Worm (Caenorhabditis elegans) whole organism, young adult: ENCODE results near the gene immp-1.

Experiments
- B0019.2 ChIP-seq: fragments of 200-800 bp; sonication (Bioruptor generic); conservative IDR thresholded peaks from 2 replicates; pipeline ENCODE4 v1.3.6; 2022; ENCODE audit warnings: missing genetic modification reagents, missing genetic modification characterization, missing compliant biosample characterization
- B0336.3 ChIP-seq: fragments of 200-800 bp; sonication (Bioruptor generic); IDR thresholded peaks from 2 replicates; pipeline ENCODE4 v1.3.6; 2022; ENCODE audit warnings: missing genetic modification characterization, missing compliant biosample characterization
- C06A6.2 ChIP-seq: fragments of 200-800 bp; sonication (Bioruptor generic); conservative IDR thresholded peaks from 2 replicates; pipeline ENCODE4 v1.3.6; 2022; ENCODE audit warnings: missing genetic modification characterization, missing compliant biosample characterization
- C17E4.6 ChIP-seq: fragments of 200-800 bp; sonication (Bioruptor generic); IDR thresholded peaks from 2 replicates; pipeline ENCODE4 v1.3.6; 2022; ENCODE audit warnings: missing genetic modification reagents, missing genetic modification characterization, missing compliant biosample characterization
- D2030.7 ChIP-seq: fragments of 200-800 bp; sonication (Bioruptor generic); IDR thresholded peaks from 2 replicates; pipeline ENCODE4 v1.3.6; 2022; ENCODE audit warnings: missing genetic modification reagents, missing genetic modification characterization, missing compliant biosample characterization
- F23B12.7 ChIP-seq: sonication (generic microtip); optimal IDR thresholded peaks from 2 replicates; lab custom pipeline; 2017; ENCODE audit warnings: missing genetic modification characterization, mild to moderate bottlenecking, missing compliant biosample characterization, antibody characterized with exemption, moderate library complexity; ENCODE audit not compliant: insufficient read depth
- T07F8.4 ChIP-seq: sonication (generic microtip); optimal IDR thresholded peaks from 2 replicates; lab custom pipeline; 2016; ENCODE audit warnings: mild to moderate bottlenecking, missing genetic modification characterization, moderate library complexity, missing compliant biosample characterization
- Y53G8AR.9 ChIP-seq: fragments of 200-800 bp; sonication (Bioruptor generic); conservative IDR thresholded peaks from 2 replicates; pipeline ENCODE4 v1.3.6; 2022; ENCODE audit warnings: missing genetic modification reagents, missing genetic modification characterization, missing compliant biosample characterization
- Y95B8A.8 ChIP-seq: fragments of 200-800 bp; sonication (Bioruptor generic); IDR thresholded peaks from 2 replicates; pipeline ENCODE4 v1.3.6; 2022; ENCODE audit warnings: missing genetic modification reagents, missing genetic modification characterization, missing compliant biosample characterization
- ZK185.1 ChIP-seq: sonication (generic microtip); optimal IDR thresholded peaks from 2 replicates; lab custom pipeline; 2016; ENCODE audit warnings: mild to moderate bottlenecking, missing genetic modification characterization, missing compliant biosample characterization; ENCODE audit not compliant: poor library complexity, severe bottlenecking
- akir-1 ChIP-seq: fragments of 200-800 bp; sonication (Bioruptor generic); optimal IDR thresholded peaks from 2 replicates; lab custom pipeline; 2018; ENCODE audit warnings: mild to moderate bottlenecking, missing genetic modification characterization, moderate library complexity, missing compliant biosample characterization
- ama-1 ChIP-seq, 3 experiments: fragments of 150-350 bp in 1 of 3; sonication (generic microtip) in 2 of 3; optimal IDR thresholded peaks; 2 replicates each; lab custom pipeline; 2014 to 2018; ENCODE audit warnings: missing biosample characterization in 2 of 3, missing genetic modification characterization in 2 of 3, missing genetic modification reagents in 2 of 3
- aptf-3 ChIP-seq: fragments of 200-800 bp; sonication (Bioruptor generic); IDR thresholded peaks from 2 replicates; pipeline ENCODE4 v1.3.6; 2022; ENCODE audit warnings: missing genetic modification characterization, missing compliant biosample characterization
- attf-5 ChIP-seq: fragments of 200-800 bp; sonication (Bioruptor generic); optimal IDR thresholded peaks from 2 replicates; lab custom pipeline; 2018; ENCODE audit warnings: mild to moderate bottlenecking, missing genetic modification characterization, missing compliant biosample characterization
- attf-6 ChIP-seq: fragments of 200-800 bp; sonication (Bioruptor generic); IDR thresholded peaks from 2 replicates; pipeline ENCODE4 v1.3.6; 2022; ENCODE audit warnings: missing genetic modification reagents, missing genetic modification characterization, missing compliant biosample characterization
- ccch-3 ChIP-seq: fragments of 200-800 bp; sonication (Bioruptor generic); optimal IDR thresholded peaks from 2 replicates; lab custom pipeline; 2018; ENCODE audit warnings: mild to moderate bottlenecking, missing genetic modification characterization, missing compliant biosample characterization
- ceh-40 ChIP-seq: fragments of 200-800 bp; sonication (Bioruptor generic); IDR thresholded peaks from 2 replicates; pipeline ENCODE4 v1.3.6; 2022; ENCODE audit warnings: missing genetic modification characterization, missing compliant biosample characterization
- ceh-79 ChIP-seq: sonication (generic microtip); optimal IDR thresholded peaks from 2 replicates; lab custom pipeline; 2017; ENCODE audit warnings: mild to moderate bottlenecking, missing genetic modification characterization, missing compliant biosample characterization
- die-1 ChIP-seq: sonication (generic microtip); optimal IDR thresholded peaks from 2 replicates; lab custom pipeline; 2016; ENCODE audit warnings: missing genotype, mild to moderate bottlenecking, missing genetic modification characterization, missing compliant biosample characterization
- dox-1 ChIP-seq: fragments of 200-800 bp; sonication (Bioruptor generic); IDR thresholded peaks from 2 replicates; pipeline ENCODE4 v1.3.6; 2022; ENCODE audit warnings: missing genetic modification reagents, missing genetic modification characterization, missing compliant biosample characterization
- dpl-1 ChIP-seq: fragments of 150-350 bp; optimal IDR thresholded peaks from 2 replicates; lab custom pipeline; 2014; ENCODE audit warnings: missing biosample characterization, missing genetic modification reagents, missing genetic modification characterization
- egl-18 ChIP-seq: fragments of 200-800 bp; sonication (Bioruptor generic); IDR thresholded peaks from 2 replicates; pipeline ENCODE4 v1.3.6; 2022; ENCODE audit warnings: missing genetic modification reagents, missing genetic modification characterization, missing compliant biosample characterization
- egl-44 ChIP-seq: fragments of 200-800 bp; sonication (Bioruptor generic); IDR thresholded peaks from 2 replicates; pipeline ENCODE4 v1.3.6; 2022; ENCODE audit warnings: missing genetic modification reagents, missing genetic modification characterization, missing compliant biosample characterization
- fkh-3 ChIP-seq: sonication (generic microtip); optimal IDR thresholded peaks from 2 replicates; lab custom pipeline; 2016; ENCODE audit warnings: mild to moderate bottlenecking, missing genetic modification characterization, missing compliant biosample characterization
- let-607 ChIP-seq, 2 experiments: fragments of 200-800 bp in 1 of 2; sonication (Bioruptor generic) in 1 of 2; sonication (generic microtip) in 1 of 2; optimal IDR thresholded peaks; 2 replicates each; lab custom pipeline; 2016 to 2018; ENCODE audit warnings: mild to moderate bottlenecking in 2 of 2, missing compliant biosample characterization in 2 of 2, missing genetic modification characterization in 2 of 2, moderate library complexity in 2 of 2, missing genotype in 1 of 2
- lin-26 ChIP-seq: fragments of 200-800 bp; sonication (Bioruptor generic); IDR thresholded peaks from 2 replicates; pipeline ENCODE4 v1.3.6; 2022; ENCODE audit warnings: missing genetic modification reagents, missing genetic modification characterization, missing compliant biosample characterization
- lin-35 ChIP-seq, 3 experiments: fragments of 150-350 bp in 2 of 3; sonication (generic microtip) in 1 of 3; optimal IDR thresholded peaks; 2 replicates each; lab custom pipeline; 2014 to 2018; ENCODE audit warnings: missing biosample characterization in 3 of 3, missing genetic modification characterization in 3 of 3, missing genetic modification reagents in 3 of 3
- lin-40 ChIP-seq: sonication (generic microtip); optimal IDR thresholded peaks from 2 replicates; lab custom pipeline; 2016; ENCODE audit warnings: missing genetic modification characterization, mild to moderate bottlenecking, missing compliant biosample characterization, missing genotype, missing genetic modification reagents
- lir-1 ChIP-seq: fragments of 200-800 bp; sonication (Bioruptor generic); conservative IDR thresholded peaks from 2 replicates; pipeline ENCODE4 v1.3.6; 2022; ENCODE audit warnings: missing genetic modification reagents, missing genetic modification characterization, missing compliant biosample characterization
- lsy-27 ChIP-seq: sonication (generic microtip); optimal IDR thresholded peaks from 2 replicates; lab custom pipeline; 2017; ENCODE audit warnings: missing genetic modification characterization, mild to moderate bottlenecking, missing compliant biosample characterization, antibody characterized with exemption, missing genotype, borderline replicate concordance; ENCODE audit not compliant: insufficient read depth
- madf-10 ChIP-seq: sonication (generic microtip); optimal IDR thresholded peaks from 2 replicates; lab custom pipeline; 2016; ENCODE audit warnings: mild to moderate bottlenecking, missing genetic modification characterization, missing compliant biosample characterization
- mes-4 ChIP-seq: sonication (generic microtip); optimal IDR thresholded peaks from 2 replicates; lab custom pipeline; 2016; ENCODE audit warnings: missing genotype, missing genetic modification characterization, missing compliant biosample characterization
- nfya-2 ChIP-seq: fragments of 200-800 bp; sonication (Bioruptor generic); IDR thresholded peaks from 2 replicates; pipeline ENCODE4 v1.3.6; 2022; ENCODE audit warnings: missing genetic modification reagents, missing genetic modification characterization, missing compliant biosample characterization
- pbrm-1 ChIP-seq: fragments of 200-800 bp; sonication (Bioruptor generic); IDR thresholded peaks from 2 replicates; pipeline ENCODE4 v1.3.6; 2022; ENCODE audit warnings: missing genetic modification reagents, missing genetic modification characterization, missing compliant biosample characterization
- pha-4 ChIP-seq: fragments of 150-350 bp; sonication (generic microtip); optimal IDR thresholded peaks from 2 replicates; lab custom pipeline; 2014; ENCODE audit warnings: missing biosample characterization, missing genetic modification reagents, missing genetic modification characterization
- rcor-1 ChIP-seq: fragments of 200-800 bp; sonication (Bioruptor generic); IDR thresholded peaks from 2 replicates; pipeline ENCODE4 v1.3.6; 2022; ENCODE audit warnings: missing genetic modification reagents, missing genetic modification characterization, missing compliant biosample characterization
- repo-1 ChIP-seq: sonication (generic microtip); optimal IDR thresholded peaks from 2 replicates; lab custom pipeline; 2017; ENCODE audit warnings: mild to moderate bottlenecking, missing genetic modification characterization, missing compliant biosample characterization
- snpc-1.3 ChIP-seq: sonication (generic microtip); optimal IDR thresholded peaks from 2 replicates; lab custom pipeline; 2017; ENCODE audit warnings: missing genetic modification characterization, mild to moderate bottlenecking, missing compliant biosample characterization, antibody characterized with exemption, moderate library complexity, missing genotype, missing genetic modification reagents; ENCODE audit not compliant: insufficient read depth
- snpc-3.4 ChIP-seq: sonication (generic microtip); optimal IDR thresholded peaks from 2 replicates; lab custom pipeline; 2017; ENCODE audit warnings: missing genetic modification characterization, mild to moderate bottlenecking, missing compliant biosample characterization, antibody characterized with exemption, moderate library complexity, missing genotype, missing genetic modification reagents
- sptf-2 ChIP-seq: fragments of 200-800 bp; sonication (Bioruptor generic); optimal IDR thresholded peaks from 2 replicates; lab custom pipeline; 2018; ENCODE audit warnings: mild to moderate bottlenecking, missing genetic modification characterization, missing compliant biosample characterization
- zfh-2 ChIP-seq: fragments of 200-800 bp; sonication (Bioruptor generic); conservative IDR thresholded peaks from 2 replicates; pipeline ENCODE4 v1.3.6; 2022; ENCODE audit warnings: missing genetic modification reagents, missing genetic modification characterization, missing compliant biosample characterization
- ztf-18 ChIP-seq: sonication (generic microtip); optimal IDR thresholded peaks from 2 replicates; lab custom pipeline; 2016; ENCODE audit warnings: missing genotype, mild to moderate bottlenecking, missing genetic modification characterization, missing compliant biosample characterization
- ztf-22 ChIP-seq: fragments of 200-800 bp; sonication (Bioruptor generic); optimal IDR thresholded peaks from 2 replicates; lab custom pipeline; 2018; ENCODE audit warnings: mild to moderate bottlenecking, missing genetic modification characterization, moderate library complexity, missing compliant biosample characterization
- ztf-25 ChIP-seq: fragments of 200-800 bp; sonication (Bioruptor generic); IDR thresholded peaks from 2 replicates; pipeline ENCODE4 v1.3.6; 2022; ENCODE audit warnings: missing genetic modification reagents, missing genetic modification characterization, missing compliant biosample characterization
- ztf-3 ChIP-seq: fragments of 200-800 bp; sonication (Bioruptor generic); optimal IDR thresholded peaks from 2 replicates; lab custom pipeline; 2018; ENCODE audit warnings: mild to moderate bottlenecking, missing genetic modification characterization, missing compliant biosample characterization

Gene immp-1

DNA sequence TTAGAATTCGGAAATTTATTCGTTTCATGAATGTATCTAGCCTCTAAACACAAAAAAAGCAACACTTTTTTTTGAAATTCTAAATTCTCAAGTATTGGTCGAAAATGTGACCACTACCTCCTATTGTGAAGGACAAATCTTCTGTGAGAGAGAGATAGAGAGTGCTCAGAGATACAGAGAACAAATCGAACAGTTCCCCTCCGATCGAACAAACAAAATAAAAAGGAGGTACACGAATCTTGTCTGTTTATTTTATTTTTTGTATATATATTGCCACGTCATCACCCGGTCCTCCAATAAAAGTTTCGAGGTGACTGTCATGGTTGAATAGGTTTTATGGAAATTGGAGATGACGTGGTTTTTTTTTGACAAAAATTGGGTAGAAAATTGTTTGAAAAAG lies 33.9 kb upstream of the immp-1 start:
- no peak for TF ChIP-seq dpl-1 (GFP tag; lab: Kevin White, UChicago)
- TF ChIP-seq B0019.2 (GFP tag; lab: Robert Waterston, UW): no peak

DNA sequence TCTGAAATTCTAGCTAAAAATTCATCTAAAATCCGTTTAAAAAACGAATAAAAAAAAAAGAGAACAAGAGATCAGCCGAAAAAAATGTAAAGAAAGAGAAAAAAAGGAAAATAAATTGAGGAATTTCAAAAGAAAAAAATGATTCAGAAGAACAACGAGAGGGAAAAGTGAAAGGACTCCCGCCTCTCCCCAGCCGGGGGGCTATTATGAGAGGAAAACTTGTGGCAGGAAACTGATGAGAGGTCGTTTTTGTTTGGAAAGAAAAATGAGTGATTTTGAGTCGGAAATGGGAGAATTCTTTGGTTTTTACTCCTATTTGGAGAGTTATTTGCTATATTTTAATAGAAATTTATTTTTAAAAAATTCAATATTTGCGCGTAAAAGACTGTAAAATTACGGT lies 32.6 kb upstream of the immp-1 start:
- TF ChIP-seq ztf-25 (GFP tag; lab: Robert Waterston, UW) (no peak), ZK185.1 (tag; lab: Kevin White, UChicago) (no peak), D2030.7 (GFP tag; lab: Robert Waterston, UW) (no peak), repo-1 (tag; lab: Kevin White, UChicago) (no peak), aptf-3 (GFP tag; lab: Robert Waterston, UW) (no peak), T07F8.4 (tag; lab: Kevin White, UChicago) (no peak), pbrm-1 (no peak), snpc-3.4 (no peak), ztf-18 (tag; lab: Kevin White, UChicago) (no peak), pha-4 (no peak), C17E4.6 (GFP tag; lab: Robert Waterston, UW) (no peak), madf-10 (no peak), Y95B8A.8 (GFP tag; lab: Robert Waterston, UW) (no peak)

ce11 chrIII:11746718-11747117 lies 28.0 kb upstream of the immp-1 start, which contains the start of gene mrt-2:
Gene mrt-2, plus strand, starts transcription at chrIII:11746766.
- peak; percentile 22; the same call in 1 of the 2 replicates for TF ChIP-seq B0336.3 (GFP tag; lab: Robert Waterston, UW)
- TF ChIP-seq ztf-3 (GFP tag; lab: Kevin White, UChicago): no peak
- TF ChIP-seq egl-18 (GFP tag; lab: Robert Waterston, UW): no peak
- TF ChIP-seq ccch-3 (GFP tag; lab: Kevin White, UChicago): no peak
- no peak for TF ChIP-seq lin-26
- TF ChIP-seq snpc-1.3 (tag; lab: Kevin White, UChicago): no peak
- TF ChIP-seq ztf-18 (tag; lab: Kevin White, UChicago): no peak
- no peak for TF ChIP-seq akir-1 (GFP tag; lab: Kevin White, UChicago)
- TF ChIP-seq ztf-22 (GFP tag; lab: Kevin White, UChicago): no peak
- no peak for TF ChIP-seq ceh-79 (tag; lab: Kevin White, UChicago)
- TF ChIP-seq lsy-27 (tag; lab: Kevin White, UChicago): no peak
- TF ChIP-seq die-1: no peak
- TF ChIP-seq ceh-40 (GFP tag; lab: Robert Waterston, UW): no peak
- TF ChIP-seq lin-40 (tag; lab: Kevin White, UChicago): peak; percentile 78
- no peak for TF ChIP-seq attf-6 (GFP tag; lab: Robert Waterston, UW)
- TF ChIP-seq lin-35 (GFP tag; optimal IDR thresholded peaks at IDR 0.05; lab: Kevin White, UChicago): peak in 2 of 3 experiments; percentile 35 to 86
- TF ChIP-seq attf-5 (GFP tag; lab: Kevin White, UChicago): peak; percentile 16
- TF ChIP-seq dox-1 (GFP tag; lab: Robert Waterston, UW): no peak
- no peak for TF ChIP-seq Y53G8AR.9 (GFP tag; lab: Robert Waterston, UW)
- no peak for TF ChIP-seq mes-4 (tag; lab: Kevin White, UChicago)
- no peak for TF ChIP-seq fkh-3 (tag; lab: Kevin White, UChicago)
- TF ChIP-seq lir-1: peak; percentile 74
- TF ChIP-seq F23B12.7 (tag; lab: Kevin White, UChicago): no peak
- TF ChIP-seq D2030.7 (GFP tag; lab: Robert Waterston, UW): peak; percentile 38
- no peak for TF ChIP-seq nfya-2 (GFP tag; lab: Robert Waterston, UW)
- TF ChIP-seq zfh-2: no peak
- no peak for TF ChIP-seq ama-1 (optimal IDR thresholded peaks at IDR 0.05; lab: Kevin White, UChicago)
- TF ChIP-seq ama-1 (GFP tag; optimal IDR thresholded peaks at IDR 0.05; lab: Kevin White, UChicago): no peak
- TF ChIP-seq Y95B8A.8 (GFP tag; lab: Robert Waterston, UW): no peak
- TF ChIP-seq egl-44: no peak
- peak in 1 of 2 experiments; percentile 46 for TF ChIP-seq let-607 (tag; optimal IDR thresholded peaks at IDR 0.05; lab: Kevin White, UChicago)
- no peak for TF ChIP-seq C06A6.2 (GFP tag; lab: Robert Waterston, UW)
- peak; percentile 76 for TF ChIP-seq rcor-1
- TF ChIP-seq sptf-2 (GFP tag; lab: Kevin White, UChicago): no peak
